Fruit fly (Drosophila melanogaster) whole organism, embryonic: Measurements from ENCODE around the gene CG12594.

ENCODE experiments used
- B-H2 ChIP-seq: fragments of 200-800 bp; sonication (Bioruptor generic); optimal IDR thresholded peaks from 2 replicates; lab custom pipeline; 2018; ENCODE audit warnings: missing biosample characterization, mild to moderate bottlenecking, missing genetic modification characterization
- CG13775 ChIP-seq: fragments of 200-800 bp; sonication (Bioruptor generic); optimal IDR thresholded peaks from 3 replicates; lab custom pipeline; 2017; ENCODE audit warnings: missing biosample characterization, mild to moderate bottlenecking, missing genetic modification characterization
- CG14050 ChIP-seq: fragments of 200-800 bp; sonication (Bioruptor generic); IDR thresholded peaks from 3 replicates; pipeline ENCODE4 v1.3.6; 2022; ENCODE audit warnings: missing biosample characterization, missing genetic modification characterization
- CG15269 ChIP-seq: fragments of 200-800 bp; sonication (Bioruptor generic); optimal IDR thresholded peaks from 2 replicates; lab custom pipeline; 2018; ENCODE audit warnings: missing biosample characterization, mild to moderate bottlenecking, missing genetic modification characterization, moderate library complexity
- CG1647 ChIP-seq: fragments of 200-800 bp; sonication (Bioruptor generic); optimal IDR thresholded peaks from 3 replicates; lab custom pipeline; 2016; ENCODE audit warnings: missing biosample characterization, missing genetic modification characterization
- CG17568 ChIP-seq: fragments of 200-800 bp; sonication (Bioruptor generic); optimal IDR thresholded peaks from 2 replicates; lab custom pipeline; 2018; ENCODE audit warnings: missing biosample characterization, mild to moderate bottlenecking, missing genetic modification characterization, moderate library complexity
- CG1792 ChIP-seq: fragments of 200-800 bp; sonication (Bioruptor generic); optimal IDR thresholded peaks from 2 replicates; lab custom pipeline; 2016; ENCODE audit warnings: missing biosample characterization, missing genetic modification characterization
- CG18011 ChIP-seq: fragments of 200-800 bp; sonication (Bioruptor generic); optimal IDR thresholded peaks from 2 replicates; lab custom pipeline; 2017; ENCODE audit warnings: missing biosample characterization, missing genetic modification characterization, mild to moderate bottlenecking, moderate library complexity, missing genotype
- CG2202 ChIP-seq: fragments of 200-800 bp; sonication (Bioruptor generic); optimal IDR thresholded peaks from 2 replicates; lab custom pipeline; 2018; ENCODE audit warnings: missing biosample characterization, mild to moderate bottlenecking, missing genetic modification characterization
- CG2678 ChIP-seq: fragments of 200-800 bp; sonication (Bioruptor generic); optimal IDR thresholded peaks from 3 replicates; lab custom pipeline; 2019; ENCODE audit warnings: missing biosample characterization, mild to moderate bottlenecking, missing genetic modification characterization, moderate library complexity
- CG3065 ChIP-seq: fragments of 200-800 bp; sonication (Bioruptor generic); optimal IDR thresholded peaks from 2 replicates; lab custom pipeline; 2016; ENCODE audit warnings: missing biosample characterization, missing genetic modification characterization
- CG3163 ChIP-seq: fragments of 200-800 bp; sonication (Bioruptor generic); optimal IDR thresholded peaks from 3 replicates; lab custom pipeline; 2016; ENCODE audit warnings: missing biosample characterization, missing genetic modification characterization
- CG32767 ChIP-seq: fragments of 200-800 bp; sonication (Bioruptor generic); IDR thresholded peaks from 2 replicates; pipeline ENCODE4 v1.3.6; 2022; ENCODE audit warnings: missing biosample characterization, missing genetic modification characterization
- CG5180 ChIP-seq: fragments of 200-800 bp; sonication (Bioruptor generic); optimal IDR thresholded peaks from 3 replicates; lab custom pipeline; 2017; ENCODE audit warnings: missing biosample characterization, missing genetic modification characterization, mild to moderate bottlenecking, moderate library complexity, missing genetic modification reagents
- CG5245 ChIP-seq: fragments of 200-800 bp; sonication (Bioruptor generic); optimal IDR thresholded peaks from 3 replicates; lab custom pipeline; 2016; ENCODE audit warnings: missing biosample characterization, missing genetic modification characterization
- CG6689 ChIP-seq: fragments of 200-800 bp; sonication (Bioruptor generic); IDR thresholded peaks from 2 replicates; pipeline ENCODE4 v1.3.6; 2022; ENCODE audit warnings: missing biosample characterization, missing genetic modification characterization
- CG7839 ChIP-seq: fragments of 200-800 bp; sonication (Bioruptor generic); optimal IDR thresholded peaks from 3 replicates; lab custom pipeline; 2018; ENCODE audit warnings: missing biosample characterization, mild to moderate bottlenecking, missing genetic modification characterization, moderate library complexity
- CG7963 ChIP-seq: fragments of 200-800 bp; sonication (Bioruptor generic); IDR thresholded peaks from 3 replicates; pipeline ENCODE4 v1.3.6; 2022; ENCODE audit warnings: missing biosample characterization, missing genetic modification characterization; ENCODE audit not compliant: partially characterized antibody
- CG8281 ChIP-seq: fragments of 200-800 bp; sonication (Bioruptor generic); optimal IDR thresholded peaks from 2 replicates; lab custom pipeline; 2018; ENCODE audit warnings: missing biosample characterization, mild to moderate bottlenecking, missing genetic modification characterization, moderate library complexity
- CG8388 ChIP-seq: fragments of 200-800 bp; sonication (Bioruptor generic); optimal IDR thresholded peaks from 2 replicates; lab custom pipeline; 2019; ENCODE audit warnings: missing biosample characterization, mild to moderate bottlenecking, missing genetic modification characterization, moderate library complexity
- CG9817 ChIP-seq: fragments of 200-800 bp; sonication (Bioruptor generic); optimal IDR thresholded peaks from 2 replicates; lab custom pipeline; 2018; ENCODE audit warnings: missing biosample characterization, mild to moderate bottlenecking, missing genetic modification characterization, moderate library complexity
- CHES-1-like ChIP-seq: fragments of 200-800 bp; sonication (Bioruptor generic); optimal IDR thresholded peaks from 2 replicates; lab custom pipeline; 2016; ENCODE audit warnings: missing biosample characterization, missing genetic modification characterization
- E2f1 ChIP-seq: fragments of 200-800 bp; sonication (Bioruptor generic); IDR thresholded peaks from 2 replicates; pipeline ENCODE4 v1.3.6; 2022; ENCODE audit warnings: missing biosample characterization, missing genetic modification characterization
- Fer1 ChIP-seq: fragments of 200-800 bp; sonication (Bioruptor generic); optimal IDR thresholded peaks from 2 replicates; lab custom pipeline; 2017; ENCODE audit warnings: missing biosample characterization, mild to moderate bottlenecking, missing genetic modification characterization
- H2.0 ChIP-seq: fragments of 200-800 bp; sonication (Bioruptor generic); IDR thresholded peaks from 2 replicates; pipeline ENCODE4 v1.3.6; 2022; ENCODE audit warnings: missing biosample characterization, missing genetic modification characterization
- HLHmδ ChIP-seq: fragments of 200-800 bp; sonication (Bioruptor generic); optimal IDR thresholded peaks from 2 replicates; lab custom pipeline; 2018; ENCODE audit warnings: missing biosample characterization, mild to moderate bottlenecking, missing genetic modification characterization, moderate library complexity
- Hey ChIP-seq: fragments of 200-800 bp; sonication (Bioruptor generic); optimal IDR thresholded peaks from 3 replicates; lab custom pipeline; 2018; ENCODE audit warnings: missing biosample characterization, mild to moderate bottlenecking, missing genetic modification characterization
- HmgZ ChIP-seq: fragments of 200-800 bp; sonication (Bioruptor generic); optimal IDR thresholded peaks from 2 replicates; lab custom pipeline; 2018; ENCODE audit warnings: missing biosample characterization, mild to moderate bottlenecking, missing genetic modification characterization
- Lim3 ChIP-seq: fragments of 200-800 bp; sonication (Bioruptor generic); IDR thresholded peaks from 2 replicates; pipeline ENCODE4 v1.3.6; 2022; ENCODE audit warnings: missing biosample characterization, missing genetic modification characterization
- MBD-R2 ChIP-seq: fragments of 200-800 bp; sonication (Bioruptor generic); IDR thresholded peaks from 2 replicates; pipeline ENCODE4 v1.3.6; 2022; ENCODE audit warnings: missing biosample characterization, missing genetic modification characterization
- Nf-YC ChIP-seq: fragments of 200-800 bp; optimal IDR thresholded peaks from 3 replicates; lab custom pipeline; 2019; ENCODE audit warnings: missing biosample characterization, mild to moderate bottlenecking, missing genetic modification characterization, moderate library complexity
- Rfx ChIP-seq: fragments of 200-800 bp; sonication (Bioruptor generic); IDR thresholded peaks from 2 replicates; pipeline ENCODE4 v1.3.6; 2022; ENCODE audit warnings: missing biosample characterization, missing genetic modification characterization
- Spps ChIP-seq: fragments of 200-800 bp; sonication (Bioruptor generic); optimal IDR thresholded peaks from 2 replicates; lab custom pipeline; 2018; ENCODE audit warnings: missing biosample characterization, mild to moderate bottlenecking, missing genetic modification characterization
- az2 ChIP-seq: fragments of 200-800 bp; sonication (Bioruptor generic); optimal IDR thresholded peaks from 3 replicates; lab custom pipeline; 2016; ENCODE audit warnings: missing biosample characterization, missing genetic modification characterization
- chif ChIP-seq, 2 experiments: fragments of 200-800 bp; sonication (Bioruptor generic); optimal IDR thresholded peaks; 3 replicates each; lab custom pipeline; 2016; ENCODE audit warnings: missing biosample characterization in 2 of 2, missing genetic modification characterization in 2 of 2
- ci ChIP-seq: fragments of 200-800 bp; sonication (Bioruptor generic); IDR thresholded peaks from 3 replicates; pipeline ENCODE4 v1.3.6; 2022; ENCODE audit warnings: missing biosample characterization, missing genetic modification characterization
- crol ChIP-seq: fragments of 200-800 bp; sonication (Bioruptor generic); IDR thresholded peaks from 2 replicates; pipeline ENCODE4 v1.3.6; 2022; ENCODE audit warnings: missing biosample characterization, missing genetic modification characterization
- dimm ChIP-seq: fragments of 200-800 bp; sonication (Bioruptor generic); IDR thresholded peaks from 2 replicates; pipeline ENCODE4 v1.3.6; 2022; ENCODE audit warnings: missing biosample characterization, missing genetic modification characterization
- grau ChIP-seq: fragments of 200-800 bp; optimal IDR thresholded peaks from 3 replicates; lab custom pipeline; 2019; ENCODE audit warnings: missing biosample characterization, mild to moderate bottlenecking, missing genetic modification characterization, moderate library complexity
- insv ChIP-seq, 2 experiments: fragments of 200-800 bp; sonication (Bioruptor generic); optimal IDR thresholded peaks; 3 replicates each; lab custom pipeline; 2016 to 2018; ENCODE audit warnings: missing biosample characterization in 2 of 2, missing genetic modification characterization in 2 of 2
- inv ChIP-seq: fragments of 200-800 bp; sonication (Bioruptor generic); IDR thresholded peaks from 2 replicates; pipeline ENCODE4 v1.3.6; 2022; ENCODE audit warnings: missing biosample characterization, missing genetic modification characterization; ENCODE audit not compliant: partially characterized antibody
- knrl ChIP-seq: fragments of 200-800 bp; sonication (Bioruptor generic); IDR thresholded peaks from 3 replicates; pipeline ENCODE4 v1.3.6; 2022; ENCODE audit warnings: missing biosample characterization, missing genetic modification characterization; ENCODE audit not compliant: partially characterized antibody
- mam ChIP-seq: fragments of 200-800 bp; sonication (Bioruptor generic); optimal IDR thresholded peaks from 3 replicates; lab custom pipeline; 2016; ENCODE audit warnings: missing biosample characterization, missing genetic modification characterization
- peb ChIP-seq: fragments of 200-800 bp; sonication (Bioruptor generic); IDR thresholded peaks from 2 replicates; pipeline ENCODE4 v1.3.6; 2022; ENCODE audit warnings: missing biosample characterization, missing genetic modification characterization
- sc ChIP-seq, 3 experiments: fragments of >200 bp in 2 of 3; fragments of 200-800 bp in 1 of 3; sonication (Bioruptor generic) in 1 of 3; optimal IDR thresholded peaks; 2 replicates in 2 of 3; 3 replicates in 1 of 3; lab custom pipeline; 2017; ENCODE audit warnings: mild to moderate bottlenecking in 1 of 3, missing biosample characterization in 1 of 3, missing genetic modification characterization in 1 of 3, missing genetic modification reagents in 1 of 3
- sqz ChIP-seq: fragments of 200-800 bp; sonication (Bioruptor generic); optimal IDR thresholded peaks from 3 replicates; lab custom pipeline; 2018; ENCODE audit warnings: missing biosample characterization, mild to moderate bottlenecking, missing genetic modification characterization
- sug ChIP-seq: fragments of 200-800 bp; optimal IDR thresholded peaks from 2 replicates; lab custom pipeline; 2019; ENCODE audit warnings: missing biosample characterization, mild to moderate bottlenecking, missing genetic modification characterization, moderate library complexity
- tap ChIP-seq: fragments of 200-800 bp; optimal IDR thresholded peaks from 3 replicates; lab custom pipeline; 2019; ENCODE audit warnings: missing biosample characterization, mild to moderate bottlenecking, missing genetic modification characterization, moderate library complexity
- tin ChIP-seq: fragments of 200-800 bp; sonication (Bioruptor generic); optimal IDR thresholded peaks from 3 replicates; lab custom pipeline; 2016; ENCODE audit warnings: missing biosample characterization, missing genetic modification characterization
- vvl ChIP-seq: fragments of 200-800 bp; sonication (Bioruptor generic); IDR thresholded peaks from 2 replicates; pipeline ENCODE4 v1.3.6; 2022; ENCODE audit warnings: missing biosample characterization, missing genetic modification characterization

Gene CG12594

dm6 chr3R:11773999-11774397, 52.5 kb downstream of the CG12594 start (continued):
- peak; percentile 59 for TF ChIP-seq tap
- no peak for TF ChIP-seq CG14050
- TF ChIP-seq dimm (GFP tag; lab: Robert Waterston, UW): no peak
- TF ChIP-seq MBD-R2 (GFP tag; lab: Robert Waterston, UW): no peak
- TF ChIP-seq chif (GFP tag; optimal IDR thresholded peaks at IDR 0.05; lab: Kevin White, UChicago): peak in 1 of 2 experiments; percentile 55
- peak; percentile 8 for TF ChIP-seq CG5245 (GFP tag; lab: Kevin White, UChicago)
- TF ChIP-seq knrl (GFP tag; lab: Robert Waterston, UW): no peak
- peak in 1 of 2 experiments; percentile 26 for TF ChIP-seq insv (GFP tag; optimal IDR thresholded peaks at IDR 0.05; lab: Kevin White, UChicago)
- no peak for TF ChIP-seq Hey (tag; lab: Kevin White, UChicago)
- no peak; the same call in 1 of the 2 replicates for TF ChIP-seq H2.0 (GFP tag; lab: Robert Waterston, UW)
- TF ChIP-seq CG15269 (tag; lab: Kevin White, UChicago): peak; percentile 80
- peak; percentile 20 for TF ChIP-seq CG3065 (GFP tag; lab: Kevin White, UChicago)
- no peak for TF ChIP-seq CG7963 (GFP tag; lab: Robert Waterston, UW)
- TF ChIP-seq sc (optimal IDR thresholded peaks at IDR 0.05; lab: Kevin White, UChicago): no peak
- peak; percentile 39 for TF ChIP-seq sc (GFP tag; optimal IDR thresholded peaks at IDR 0.05; lab: Kevin White, UChicago)
- TF ChIP-seq HLHmδ (GFP tag; lab: Kevin White, UChicago): no peak
- peak; percentile 62 for TF ChIP-seq az2 (GFP tag; lab: Kevin White, UChicago)
- peak; percentile 51 for TF ChIP-seq CG5180
- TF ChIP-seq E2f1 (GFP tag; lab: Robert Waterston, UW): peak; percentile 49
- no peak for TF ChIP-seq ci (GFP tag; lab: Robert Waterston, UW)
- peak; percentile 48; the same call in 1 of the 2 replicates for TF ChIP-seq CG32767 (GFP tag; lab: Robert Waterston, UW)
- peak; percentile 74 for TF ChIP-seq CG8388
- no peak for TF ChIP-seq CG1647
- 0 out of 2 replicates have a peak, but pooled peaks have one; percentile 17 for TF ChIP-seq vvl (GFP tag; lab: Robert Waterston, UW)
- TF ChIP-seq peb: no peak
- TF ChIP-seq Spps (tag; lab: Kevin White, UChicago): peak; percentile 45
- peak; percentile 60 for TF ChIP-seq sqz
- TF ChIP-seq grau (tag; lab: Kevin White, UChicago): peak; percentile 86
- peak; percentile 56 for TF ChIP-seq CG13775 (GFP tag; lab: Kevin White, UChicago)
- peak; percentile 49 for TF ChIP-seq CG8281 (tag; lab: Kevin White, UChicago)
- TF ChIP-seq CG17568 (GFP tag; lab: Kevin White, UChicago): peak; percentile 42
- no peak for TF ChIP-seq crol
- peak; percentile 33; the same call in 1 of the 2 replicates for TF ChIP-seq Rfx (GFP tag; lab: Robert Waterston, UW)
- peak; percentile 63 for TF ChIP-seq CG9817 (tag; lab: Kevin White, UChicago)
- TF ChIP-seq HmgZ (tag; lab: Kevin White, UChicago): peak; percentile 36
- peak; percentile 39 for TF ChIP-seq mam (GFP tag; lab: Kevin White, UChicago)
- no peak for TF ChIP-seq CHES-1-like (GFP tag; lab: Kevin White, UChicago)
- TF ChIP-seq CG18011 (GFP tag; lab: Kevin White, UChicago): no peak
- TF ChIP-seq CG2202 (tag; lab: Kevin White, UChicago): peak; percentile 20
- peak; percentile 93 for TF ChIP-seq CG2678 (tag; lab: Kevin White, UChicago)
- no peak for TF ChIP-seq Lim3
- peak; percentile 82 for TF ChIP-seq Fer1
- no peak for TF ChIP-seq CG3163 (GFP tag; lab: Kevin White, UChicago)
- TF ChIP-seq tin: peak; percentile 59
- no peak for TF ChIP-seq inv (GFP tag; lab: Robert Waterston, UW)
- peak; percentile 68 for TF ChIP-seq Nf-YC
- peak; percentile 46; the same call in 1 of the 2 replicates for TF ChIP-seq CG6689 (GFP tag; lab: Robert Waterston, UW)
- TF ChIP-seq B-H2 (GFP tag; lab: Kevin White, UChicago): peak; percentile 61
- peak; percentile 86 for TF ChIP-seq CG7839 (tag; lab: Kevin White, UChicago)
- TF ChIP-seq CG1792 (GFP tag; lab: Kevin White, UChicago): peak; percentile 30
- TF ChIP-seq sug (tag; lab: Kevin White, UChicago): peak; percentile 73
